Fruit fly (Drosophila melanogaster): ENCODE results near the gene P58IPK.

DNA sequence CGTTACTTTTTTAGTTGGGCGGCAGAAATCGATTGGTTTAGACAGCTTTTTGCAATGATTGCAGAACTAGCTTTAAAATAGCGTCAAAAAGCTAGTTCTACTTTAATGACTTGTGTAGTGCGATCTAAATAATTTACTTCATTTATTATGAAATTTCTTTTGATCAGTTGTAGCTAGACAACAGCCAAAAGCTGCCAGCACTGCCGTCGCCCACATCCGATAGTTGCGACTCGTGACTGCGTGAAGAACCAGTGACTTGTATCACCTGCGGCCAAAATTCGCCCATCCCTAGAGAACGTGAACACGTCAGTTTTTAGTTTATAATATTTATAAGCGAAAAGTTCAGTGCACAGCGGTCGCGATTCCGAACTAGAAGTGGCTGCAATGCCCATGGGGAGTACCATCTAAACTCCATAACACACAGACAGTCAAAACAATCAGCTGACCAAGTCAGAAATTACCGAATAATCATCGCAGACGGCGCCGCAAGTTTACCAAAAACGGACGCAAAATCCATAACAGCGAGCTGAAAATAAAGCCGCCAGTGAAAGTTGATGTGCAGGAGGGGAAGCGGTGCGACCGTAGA is at the start of gene P58IPK:
- TF ChIP-seq OdsH (GFP tag; optimal IDR thresholded peaks at IDR 0.05) (no peak), Dfd (GFP tag; optimal IDR thresholded peaks at IDR 0.05) (no peak), fru (GFP tag; optimal IDR thresholded peaks at IDR 0.05) (no peak), brk (GFP tag; optimal IDR thresholded peaks at IDR 0.05) (no peak), pan (optimal IDR thresholded peaks at IDR 0.05) (no peak)
